Fruit fly (Drosophila melanogaster) whole organism, prepupa: ENCODE data around the gene CG6013.

ENCODE experiments used
- Blimp-1 ChIP-seq: fragments of 200-800 bp; sonication (Bioruptor generic); optimal IDR thresholded peaks from 3 replicates; lab custom pipeline; 2017; ENCODE audit warnings: missing biosample characterization, missing genetic modification characterization, mild to moderate bottlenecking, moderate library complexity, missing genetic modification reagents
- CG10631 ChIP-seq: fragments of 200-800 bp; sonication (Bioruptor generic); optimal IDR thresholded peaks from 2 replicates; lab custom pipeline; 2016; ENCODE audit warnings: missing biosample characterization, missing genetic modification characterization
- CG10669 ChIP-seq: fragments of 200-800 bp; sonication (Bioruptor generic); optimal IDR thresholded peaks from 3 replicates; lab custom pipeline; 2018; ENCODE audit warnings: missing biosample characterization, mild to moderate bottlenecking, missing genetic modification characterization, moderate library complexity
- CG11294 ChIP-seq: fragments of 200-800 bp; sonication (Bioruptor generic); IDR thresholded peaks from 2 replicates; pipeline ENCODE4 v1.3.6; 2022; ENCODE audit warnings: missing biosample characterization, missing genetic modification characterization
- CG11902 ChIP-seq: fragments of 200-800 bp; sonication (Bioruptor generic); optimal IDR thresholded peaks from 3 replicates; lab custom pipeline; 2016; ENCODE audit warnings: missing biosample characterization, missing genetic modification characterization
- CG15336 ChIP-seq: fragments of 200-800 bp; sonication (Bioruptor generic); IDR thresholded peaks from 2 replicates; pipeline ENCODE4 v1.3.6; 2022; ENCODE audit warnings: missing biosample characterization, missing genetic modification characterization
- CG1621 ChIP-seq: fragments of 200-800 bp; sonication (Bioruptor generic); optimal IDR thresholded peaks from 3 replicates; lab custom pipeline; 2018; ENCODE audit warnings: missing biosample characterization, mild to moderate bottlenecking, missing genetic modification characterization
- CG16779 ChIP-seq: fragments of 200-800 bp; sonication (Bioruptor generic); optimal IDR thresholded peaks from 3 replicates; lab custom pipeline; 2017; ENCODE audit warnings: missing biosample characterization, mild to moderate bottlenecking, missing genetic modification characterization
- CG3032 ChIP-seq: fragments of 200-800 bp; optimal IDR thresholded peaks from 2 replicates; lab custom pipeline; 2019; ENCODE audit warnings: missing biosample characterization, mild to moderate bottlenecking, missing genetic modification characterization, moderate library complexity
- CG31627 ChIP-seq: fragments of 200-800 bp; sonication (Bioruptor generic); optimal IDR thresholded peaks from 3 replicates; lab custom pipeline; 2016; ENCODE audit warnings: missing biosample characterization, missing genetic modification characterization
- CG32006 ChIP-seq: fragments of 200-800 bp; sonication (Bioruptor generic); optimal IDR thresholded peaks from 3 replicates; lab custom pipeline; 2017; ENCODE audit warnings: missing biosample characterization, mild to moderate bottlenecking, missing genetic modification characterization
- CG34406 ChIP-seq: fragments of 200-800 bp; sonication (Bioruptor generic); optimal IDR thresholded peaks from 3 replicates; lab custom pipeline; 2016; ENCODE audit warnings: missing biosample characterization, missing genetic modification characterization
- CG3919 ChIP-seq: fragments of 200-800 bp; sonication (Bioruptor generic); optimal IDR thresholded peaks from 3 replicates; lab custom pipeline; 2016; ENCODE audit warnings: missing biosample characterization, missing genetic modification characterization
- CG6163 ChIP-seq: fragments of 200-800 bp; sonication (Bioruptor generic); IDR thresholded peaks from 3 replicates; pipeline ENCODE4 v1.3.6; 2022; ENCODE audit warnings: missing biosample characterization, missing genetic modification characterization
- CG6808 ChIP-seq: fragments of 200-800 bp; sonication (Bioruptor generic); optimal IDR thresholded peaks from 3 replicates; lab custom pipeline; 2017; ENCODE audit warnings: missing biosample characterization, missing genetic modification characterization, mild to moderate bottlenecking, moderate library complexity, missing genetic modification reagents
- CG6854 ChIP-seq: fragments of 200-800 bp; sonication (Bioruptor generic); optimal IDR thresholded peaks from 2 replicates; lab custom pipeline; 2017; ENCODE audit warnings: missing biosample characterization, mild to moderate bottlenecking, missing genetic modification characterization
- CG7368 ChIP-seq: fragments of 200-800 bp; sonication (Bioruptor generic); optimal IDR thresholded peaks from 3 replicates; lab custom pipeline; 2016; ENCODE audit warnings: missing biosample characterization, missing genetic modification characterization
- CG8632 ChIP-seq: fragments of 200-800 bp; sonication (Bioruptor generic); optimal IDR thresholded peaks from 3 replicates; lab custom pipeline; 2016; ENCODE audit warnings: missing biosample characterization, missing genetic modification characterization
- CG9139 ChIP-seq: fragments of 200-800 bp; sonication (Bioruptor generic); optimal IDR thresholded peaks from 3 replicates; lab custom pipeline; 2017; ENCODE audit warnings: missing biosample characterization, mild to moderate bottlenecking, missing genetic modification characterization
- Eip75B ChIP-seq: fragments of 200-800 bp; sonication (Bioruptor generic); optimal IDR thresholded peaks from 3 replicates; lab custom pipeline; 2016; ENCODE audit warnings: missing biosample characterization, missing genetic modification characterization
- Eip78C ChIP-seq: fragments of 200-800 bp; sonication (Bioruptor generic); peaks from one replicate; lab custom pipeline; 2016; ENCODE audit warnings: missing biosample characterization, missing genetic modification characterization
- Eip93F ChIP-seq: fragments of 200-800 bp; sonication (Bioruptor generic); optimal IDR thresholded peaks from 2 replicates; lab custom pipeline; 2016; ENCODE audit warnings: missing biosample characterization, mild to moderate bottlenecking, missing genetic modification characterization
- Ets21C ChIP-seq: fragments of 200-800 bp; sonication (Bioruptor generic); optimal IDR thresholded peaks from 3 replicates; lab custom pipeline; 2016; ENCODE audit warnings: missing biosample characterization, missing genetic modification characterization
- Ets96B ChIP-seq: fragments of 200-800 bp; optimal IDR thresholded peaks from 2 replicates; lab custom pipeline; 2019; ENCODE audit warnings: missing biosample characterization, mild to moderate bottlenecking, missing genetic modification characterization, moderate library complexity
- Hr38 ChIP-seq: sonication (Bioruptor generic); optimal IDR thresholded peaks from 2 replicates; lab custom pipeline; 2016; ENCODE audit warnings: missing biosample characterization, missing genetic modification characterization
- Hr39 ChIP-seq: fragments of 200-800 bp; sonication (Bioruptor generic); optimal IDR thresholded peaks from 2 replicates; lab custom pipeline; 2016; ENCODE audit warnings: missing biosample characterization, missing genetic modification characterization
- Hr4 ChIP-seq: fragments of 200-800 bp; sonication (Bioruptor generic); optimal IDR thresholded peaks from 3 replicates; lab custom pipeline; 2016; ENCODE audit warnings: missing biosample characterization, missing genetic modification characterization
- Lpt ChIP-seq: fragments of 200-800 bp; sonication (Bioruptor generic); optimal IDR thresholded peaks from 3 replicates; lab custom pipeline; 2016; ENCODE audit warnings: missing biosample characterization, missing genetic modification characterization
- Met ChIP-seq: fragments of 200-800 bp; sonication (Bioruptor generic); optimal IDR thresholded peaks from 3 replicates; lab custom pipeline; 2016; ENCODE audit warnings: missing biosample characterization, missing genetic modification characterization
- OdsH ChIP-seq: fragments of 200-800 bp; sonication (Bioruptor generic); optimal IDR thresholded peaks from 3 replicates; lab custom pipeline; 2016; ENCODE audit warnings: missing biosample characterization, missing genetic modification characterization
- Smox ChIP-seq: fragments of 200-800 bp; sonication (Bioruptor generic); optimal IDR thresholded peaks from 3 replicates; lab custom pipeline; 2016; ENCODE audit warnings: missing biosample characterization, missing genetic modification characterization
- Sox102F ChIP-seq: fragments of 200-800 bp; sonication (Bioruptor generic); optimal IDR thresholded peaks from 2 replicates; lab custom pipeline; 2016; ENCODE audit warnings: missing biosample characterization, mild to moderate bottlenecking, missing genetic modification characterization
- Sox14 ChIP-seq: fragments of 200-800 bp; sonication (Bioruptor generic); optimal IDR thresholded peaks from 3 replicates; lab custom pipeline; 2016; ENCODE audit warnings: missing biosample characterization, missing genetic modification characterization
- achi ChIP-seq: fragments of 200-800 bp; sonication (Bioruptor generic); optimal IDR thresholded peaks from 3 replicates; lab custom pipeline; 2016; ENCODE audit warnings: missing biosample characterization, missing genetic modification characterization
- acj6 ChIP-seq: fragments of 200-800 bp; sonication (Bioruptor generic); optimal IDR thresholded peaks from 3 replicates; lab custom pipeline; 2016; ENCODE audit warnings: missing biosample characterization, missing genetic modification characterization
- dac ChIP-seq: fragments of 200-800 bp; sonication (Bioruptor generic); optimal IDR thresholded peaks from 2 replicates; lab custom pipeline; 2017; ENCODE audit warnings: missing biosample characterization, mild to moderate bottlenecking, missing genetic modification characterization
- dsx ChIP-seq: fragments of 200-800 bp; optimal IDR thresholded peaks from 3 replicates; lab custom pipeline; 2019; ENCODE audit warnings: missing biosample characterization, mild to moderate bottlenecking, missing genetic modification characterization, moderate library complexity; ENCODE audit not compliant: poor library complexity, severe bottlenecking
- eg ChIP-seq: fragments of 200-800 bp; sonication (Bioruptor generic); IDR thresholded peaks from 3 replicates; pipeline ENCODE4 v1.3.6; 2022; ENCODE audit warnings: missing biosample characterization, missing genetic modification characterization
- fd59A ChIP-seq: fragments of 200-800 bp; sonication (Bioruptor generic); optimal IDR thresholded peaks from 2 replicates; lab custom pipeline; 2017; ENCODE audit warnings: missing biosample characterization, mild to moderate bottlenecking, missing genetic modification characterization, missing genetic modification reagents
- fd85E ChIP-seq: fragments of 200-800 bp; sonication (Bioruptor generic); optimal IDR thresholded peaks from 3 replicates; lab custom pipeline; 2016; ENCODE audit warnings: missing biosample characterization, missing genetic modification characterization
- fkh ChIP-seq: fragments of 200-800 bp; sonication (Bioruptor generic); optimal IDR thresholded peaks from 3 replicates; lab custom pipeline; 2017; ENCODE audit warnings: missing biosample characterization, mild to moderate bottlenecking, missing genetic modification characterization, moderate library complexity
- lz ChIP-seq: fragments of 200-800 bp; sonication (Bioruptor generic); optimal IDR thresholded peaks from 3 replicates; lab custom pipeline; 2016; ENCODE audit warnings: missing biosample characterization, missing genetic modification characterization
- net ChIP-seq: fragments of 200-800 bp; sonication (Bioruptor generic); optimal IDR thresholded peaks from 3 replicates; lab custom pipeline; 2016; ENCODE audit warnings: missing biosample characterization, missing genetic modification characterization
- pdm3 ChIP-seq: fragments of 200-800 bp; sonication (Bioruptor generic); optimal IDR thresholded peaks from 3 replicates; lab custom pipeline; 2016; ENCODE audit warnings: missing biosample characterization, missing genetic modification characterization
- salr ChIP-seq, 2 experiments: fragments of 200-800 bp; sonication (Bioruptor generic); optimal IDR thresholded peaks; 3 replicates each; lab custom pipeline; 2016 to 2018; ENCODE audit warnings: missing biosample characterization in 2 of 2, missing genetic modification characterization in 2 of 2, mild to moderate bottlenecking in 1 of 2
- ss ChIP-seq, 2 experiments: fragments of 200-800 bp; sonication (Bioruptor generic); optimal IDR thresholded peaks; 2 replicates in 1 of 2; 3 replicates in 1 of 2; lab custom pipeline; 2017 to 2018; ENCODE audit warnings: mild to moderate bottlenecking in 2 of 2, missing biosample characterization in 2 of 2, missing genetic modification characterization in 2 of 2, moderate library complexity in 1 of 2
- svp ChIP-seq: fragments of 200-800 bp; sonication (Bioruptor generic); peaks from one replicate; lab custom pipeline; 2016; ENCODE audit warnings: missing biosample characterization, missing genetic modification characterization
- topi ChIP-seq: fragments of 200-800 bp; sonication (Bioruptor generic); optimal IDR thresholded peaks from 3 replicates; lab custom pipeline; 2016; ENCODE audit warnings: missing biosample characterization, missing genetic modification characterization
- vri ChIP-seq: fragments of 200-800 bp; sonication (Bioruptor generic); optimal IDR thresholded peaks from 3 replicates; lab custom pipeline; 2016; ENCODE audit warnings: missing biosample characterization, mild to moderate bottlenecking, missing genetic modification characterization

CG6013 gene

DNA sequence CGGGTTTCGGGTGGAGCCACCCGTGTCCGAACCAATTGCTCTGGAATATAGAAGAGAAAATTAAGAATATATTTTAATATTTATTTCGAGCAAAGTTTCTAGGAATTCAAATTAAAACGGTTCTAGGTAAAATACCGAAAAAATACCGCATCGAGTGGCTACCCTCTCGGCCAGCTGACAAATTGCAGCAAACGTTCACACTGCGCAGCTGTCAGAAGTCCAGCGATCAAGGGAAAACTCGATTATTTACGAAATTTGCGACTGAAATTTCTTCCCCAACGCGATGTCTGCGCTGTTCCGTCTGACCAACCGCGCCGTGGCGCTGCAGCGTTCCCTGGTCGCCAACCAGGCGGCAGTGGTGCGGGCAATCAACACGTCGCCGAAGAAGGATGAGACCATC, 4.1 kb upstream of the CG6013 start, which contains the start of gene NP15.6:
NP15.6 (plus strand) TSS at position 204 of the 400 bp plus-strand sequence.
- TF ChIP-seq Blimp-1 (GFP tag; lab: Kevin White, UChicago) (no peak), svp (GFP tag; lab: Kevin White, UChicago) (no peak), achi (GFP tag; lab: Kevin White, UChicago) (peak; percentile 99), CG11902 (GFP tag; lab: Kevin White, UChicago) (no peak)

DNA sequence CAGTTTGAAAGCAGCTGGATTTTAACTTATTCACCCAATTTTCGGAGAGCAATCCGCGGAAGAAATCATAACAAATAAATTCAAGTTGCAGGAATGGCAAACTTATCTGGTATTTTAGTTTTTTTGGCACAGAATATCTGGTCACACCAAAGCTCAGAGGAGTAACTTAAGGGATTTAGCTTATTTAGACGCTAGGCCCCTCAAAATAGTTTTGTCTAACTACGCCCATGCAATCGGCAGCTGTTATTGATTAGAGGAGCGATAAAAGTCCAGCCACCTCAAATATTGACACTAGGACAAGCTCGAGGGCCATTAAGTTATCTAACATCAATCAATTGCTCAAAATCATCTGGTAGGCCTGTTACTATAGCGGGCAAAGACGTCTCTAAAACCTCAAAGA, 2.5 kb upstream of the CG6013 start, which contains the start of the genes GatA and P5cr:
GatA (minus strand) TSS at position 100 of the 400 bp plus-strand sequence.
P5cr (plus strand) TSS at position 174 of the 400 bp plus-strand sequence.
- TF ChIP-seq svp (GFP tag; lab: Kevin White, UChicago): no peak
- peak; percentile 88 for TF ChIP-seq pdm3
- no peak for TF ChIP-seq Sox102F (GFP tag; lab: Kevin White, UChicago)
- peak; percentile 75 for TF ChIP-seq Lpt (GFP tag; lab: Kevin White, UChicago)
- TF ChIP-seq fkh (GFP tag; lab: Kevin White, UChicago): peak; percentile 74
- TF ChIP-seq achi (GFP tag; lab: Kevin White, UChicago): peak; percentile 82
- TF ChIP-seq dac (GFP tag; lab: Kevin White, UChicago): peak; percentile 72
- peak; percentile 79 for TF ChIP-seq CG32006
- no peak for TF ChIP-seq Eip93F
- peak; percentile 58 for TF ChIP-seq CG34406 (GFP tag; lab: Kevin White, UChicago)
- TF ChIP-seq ss (GFP tag; optimal IDR thresholded peaks at IDR 0.05; lab: Kevin White, UChicago): peak in 1 of 2 experiments; percentile 53
- TF ChIP-seq CG15336 (GFP tag; lab: Robert Waterston, UW): peak; percentile 67
- no peak for TF ChIP-seq CG16779 (tag; lab: Kevin White, UChicago)
- peak; percentile 82 for TF ChIP-seq lz (GFP tag; lab: Kevin White, UChicago)
- no peak for TF ChIP-seq CG9139
- peak; percentile 69 for TF ChIP-seq CG3032 (tag; lab: Kevin White, UChicago)
- TF ChIP-seq Sox14: peak; percentile 83
- TF ChIP-seq CG31627 (GFP tag; lab: Kevin White, UChicago): peak; percentile 82
- TF ChIP-seq dsx (GFP tag; lab: Kevin White, UChicago): peak; percentile 31
- peak; percentile 56 for TF ChIP-seq fd59A (GFP tag; lab: Kevin White, UChicago)
- TF ChIP-seq CG11294 (GFP tag; lab: Robert Waterston, UW): peak; percentile 73
- TF ChIP-seq topi (GFP tag; lab: Kevin White, UChicago): peak; percentile 65
- TF ChIP-seq Eip78C (GFP tag; lab: Kevin White, UChicago): peak; percentile 94
- TF ChIP-seq Met (GFP tag; lab: Kevin White, UChicago): no peak
- peak; percentile 86 for TF ChIP-seq vri (GFP tag; lab: Kevin White, UChicago)
- no peak for TF ChIP-seq CG10631 (GFP tag; lab: Kevin White, UChicago)
- peak in 1 of 2 experiments; percentile 67 for TF ChIP-seq salr (GFP tag; optimal IDR thresholded peaks at IDR 0.05; lab: Kevin White, UChicago)
- TF ChIP-seq acj6: peak; percentile 87
- peak; percentile 93 for TF ChIP-seq eg (GFP tag; lab: Robert Waterston, UW)
- TF ChIP-seq CG10669 (GFP tag; lab: Kevin White, UChicago): no peak
- TF ChIP-seq Blimp-1 (GFP tag; lab: Kevin White, UChicago): no peak
- TF ChIP-seq CG7368 (GFP tag; lab: Kevin White, UChicago): peak; percentile 77
- no peak for TF ChIP-seq Smox (GFP tag; lab: Kevin White, UChicago)
- peak; percentile 55 for TF ChIP-seq CG6854
- TF ChIP-seq fd85E: no peak
- TF ChIP-seq Hr4: peak; percentile 91
- TF ChIP-seq CG11902 (GFP tag; lab: Kevin White, UChicago): peak; percentile 50
- TF ChIP-seq Hr38 (GFP tag; lab: Kevin White, UChicago): peak; percentile 78
- TF ChIP-seq Hr39 (GFP tag; lab: Kevin White, UChicago): peak; percentile 82
- peak; percentile 82 for TF ChIP-seq Eip75B (GFP tag; lab: Kevin White, UChicago)
- TF ChIP-seq CG3919 (GFP tag; lab: Kevin White, UChicago): peak; percentile 89
- TF ChIP-seq Ets96B (tag; lab: Kevin White, UChicago): peak; percentile 70
- peak; percentile 92 for TF ChIP-seq CG6163
- peak; percentile 68 for TF ChIP-seq Ets21C (GFP tag; lab: Kevin White, UChicago)
- peak; percentile 72 for TF ChIP-seq CG1621 (tag; lab: Kevin White, UChicago)
- TF ChIP-seq CG8632 (GFP tag; lab: Kevin White, UChicago): peak; percentile 51
- TF ChIP-seq net (GFP tag; lab: Kevin White, UChicago): peak; percentile 89
- TF ChIP-seq OdsH: peak; percentile 85
- TF ChIP-seq CG6808 (GFP tag; lab: Kevin White, UChicago): no peak
